Worm (Caenorhabditis elegans) whole organism, L3 larva: ENCODE data around the gene F55C10.4.

Source experiments
- R02D3.7 ChIP-seq: fragments of 150-350 bp; optimal IDR thresholded peaks from 2 replicates; lab custom pipeline; 2014; ENCODE audit warnings: missing biosample characterization, missing genetic modification characterization
- aly-2 ChIP-seq: fragments of 150-350 bp; optimal IDR thresholded peaks from 2 replicates; lab custom pipeline; 2014; ENCODE audit warnings: missing biosample characterization, missing genetic modification characterization
- ama-1 ChIP-seq: fragments of 150-350 bp; optimal IDR thresholded peaks from 2 replicates; lab custom pipeline; 2018
- ceh-16 ChIP-seq: sonication (generic microtip); optimal IDR thresholded peaks from 2 replicates; lab custom pipeline; 2017; ENCODE audit warnings: missing biosample characterization, missing genetic modification characterization
- ceh-28 ChIP-seq: fragments of 150-350 bp; optimal IDR thresholded peaks from 2 replicates; lab custom pipeline; 2014; ENCODE audit warnings: missing biosample characterization, missing genetic modification reagents, missing genetic modification characterization
- ceh-82 ChIP-seq: fragments of 150-350 bp; optimal IDR thresholded peaks from 2 replicates; lab custom pipeline; 2014; ENCODE audit warnings: missing biosample characterization, missing genetic modification characterization
- ceh-9 ChIP-seq: sonication (generic microtip); optimal IDR thresholded peaks from 2 replicates; lab custom pipeline; 2018; ENCODE audit warnings: missing biosample characterization, missing genetic modification characterization
- egl-27 ChIP-seq: sonication (generic microtip); optimal IDR thresholded peaks from 4 replicates; lab custom pipeline; 2017; ENCODE audit warnings: missing biosample characterization, missing genetic modification reagents, missing genetic modification characterization
- egl-5 ChIP-seq: fragments of 150-350 bp; optimal IDR thresholded peaks from 2 replicates; lab custom pipeline; 2017; ENCODE audit warnings: missing biosample characterization, missing genetic modification reagents, missing genetic modification characterization, inconsistent platforms
- elt-1 ChIP-seq: fragments of 150-350 bp; optimal IDR thresholded peaks from 2 replicates; lab custom pipeline; 2014; ENCODE audit warnings: missing biosample characterization, missing genetic modification characterization
- elt-2 ChIP-seq: sonication (generic microtip); optimal IDR thresholded peaks from 2 replicates; lab custom pipeline; 2016; ENCODE audit warnings: missing genetic modification reagents, mild to moderate bottlenecking, missing genetic modification characterization, missing compliant biosample characterization
- elt-3 ChIP-seq, 3 experiments: fragments of 150-350 bp in 1 of 3; sonication (generic microtip) in 2 of 3; optimal IDR thresholded peaks; 2 replicates in 2 of 3; 4 replicates in 1 of 3; lab custom pipeline; 2014 to 2017; ENCODE audit warnings: missing biosample characterization in 3 of 3, missing genetic modification characterization in 3 of 3
- fkh-10 ChIP-seq: sonication (generic microtip); optimal IDR thresholded peaks from 2 replicates; lab custom pipeline; 2017; ENCODE audit warnings: missing biosample characterization, missing genetic modification reagents, missing genetic modification characterization
- fos-1 ChIP-seq: fragments of 150-350 bp; optimal IDR thresholded peaks from 2 replicates; lab custom pipeline; 2014; ENCODE audit warnings: missing biosample characterization, missing genetic modification characterization
- jun-1 ChIP-seq: fragments of 150-350 bp; optimal IDR thresholded peaks from 2 replicates; lab custom pipeline; 2014; ENCODE audit warnings: missing biosample characterization, missing genetic modification reagents, missing genetic modification characterization
- mdl-1 ChIP-seq: fragments of 150-350 bp; optimal IDR thresholded peaks from 2 replicates; lab custom pipeline; 2014; ENCODE audit warnings: missing biosample characterization, missing genetic modification characterization
- mml-1 ChIP-seq: fragments of 150-350 bp; sonication (generic microtip); optimal IDR thresholded peaks from 3 replicates; lab custom pipeline; 2014; ENCODE audit warnings: missing biosample characterization, missing genetic modification characterization
- nfya-1 ChIP-seq: sonication (generic microtip); optimal IDR thresholded peaks from 2 replicates; lab custom pipeline; 2017; ENCODE audit warnings: missing genetic modification characterization, mild to moderate bottlenecking, missing compliant biosample characterization, antibody characterized with exemption, moderate library complexity; ENCODE audit not compliant: insufficient read depth
- nhr-11 ChIP-seq: fragments of 150-350 bp; optimal IDR thresholded peaks from 2 replicates; lab custom pipeline; 2014; ENCODE audit warnings: missing biosample characterization, missing genetic modification characterization
- nhr-12 ChIP-seq: fragments of 150-350 bp; optimal IDR thresholded peaks from 2 replicates; lab custom pipeline; 2014; ENCODE audit warnings: missing biosample characterization, missing genetic modification characterization
- nhr-23 ChIP-seq: fragments of 150-350 bp; optimal IDR thresholded peaks from 2 replicates; lab custom pipeline; 2014; ENCODE audit warnings: missing biosample characterization, missing genetic modification reagents, missing genetic modification characterization
- nhr-25 ChIP-seq: sonication (generic microtip); optimal IDR thresholded peaks from 2 replicates; lab custom pipeline; 2017; ENCODE audit warnings: missing biosample characterization, missing genetic modification characterization
- nhr-28 ChIP-seq: fragments of 150-350 bp; optimal IDR thresholded peaks from 2 replicates; lab custom pipeline; 2014; ENCODE audit warnings: missing biosample characterization, missing genetic modification characterization
- nhr-43 ChIP-seq: sonication (generic microtip); optimal IDR thresholded peaks from 2 replicates; lab custom pipeline; 2016; ENCODE audit warnings: mild to moderate bottlenecking, missing genetic modification characterization, missing compliant biosample characterization; ENCODE audit not compliant: poor library complexity, severe bottlenecking
- nhr-67 ChIP-seq: fragments of 150-350 bp; optimal IDR thresholded peaks from 2 replicates; lab custom pipeline; 2014; ENCODE audit warnings: missing biosample characterization, missing genetic modification characterization
- nhr-76 ChIP-seq: fragments of 150-350 bp; sonication (generic microtip); optimal IDR thresholded peaks from 5 replicates; lab custom pipeline; 2014; ENCODE audit warnings: missing biosample characterization, missing genetic modification characterization
- nhr-77 ChIP-seq: fragments of 150-350 bp; optimal IDR thresholded peaks from 2 replicates; lab custom pipeline; 2014; ENCODE audit warnings: missing biosample characterization, missing genetic modification characterization
- pha-4 ChIP-seq: fragments of 150-350 bp; optimal IDR thresholded peaks from 2 replicates; lab custom pipeline; 2014; ENCODE audit warnings: missing biosample characterization, missing genetic modification reagents, missing genetic modification characterization
- pqm-1 ChIP-seq: fragments of 150-350 bp; optimal IDR thresholded peaks from 2 replicates; lab custom pipeline; 2017; ENCODE audit warnings: missing biosample characterization, missing genetic modification characterization, inconsistent platforms
- sea-2 ChIP-seq: fragments of 150-350 bp; sonication (generic microtip); optimal IDR thresholded peaks from 4 replicates; lab custom pipeline; 2014; ENCODE audit warnings: missing biosample characterization, missing genetic modification reagents, missing genetic modification characterization
- snpc-4 ChIP-seq: fragments of 150-350 bp; optimal IDR thresholded peaks from 2 replicates; lab custom pipeline; 2014; ENCODE audit warnings: missing biosample characterization, missing genetic modification characterization
- tbx-2 ChIP-seq: sonication (generic microtip); optimal IDR thresholded peaks from 2 replicates; lab custom pipeline; 2016; ENCODE audit warnings: mild to moderate bottlenecking, missing genetic modification characterization, missing compliant biosample characterization
- unc-39 ChIP-seq: sonication (generic microtip); optimal IDR thresholded peaks from 4 replicates; lab custom pipeline; 2017; ENCODE audit warnings: missing biosample characterization, missing genetic modification characterization
- zag-1 ChIP-seq: fragments of 150-350 bp; optimal IDR thresholded peaks from 2 replicates; lab custom pipeline; 2014; ENCODE audit warnings: missing biosample characterization, missing genetic modification characterization
- ztf-11 ChIP-seq: fragments of 150-350 bp; optimal IDR thresholded peaks from 2 replicates; lab custom pipeline; 2014; ENCODE audit warnings: missing biosample characterization, missing genetic modification characterization
- ztf-4 ChIP-seq: fragments of 150-350 bp; optimal IDR thresholded peaks from 2 replicates; lab custom pipeline; 2014; ENCODE audit warnings: missing biosample characterization, missing genetic modification characterization

F55C10.4 gene

DNA sequence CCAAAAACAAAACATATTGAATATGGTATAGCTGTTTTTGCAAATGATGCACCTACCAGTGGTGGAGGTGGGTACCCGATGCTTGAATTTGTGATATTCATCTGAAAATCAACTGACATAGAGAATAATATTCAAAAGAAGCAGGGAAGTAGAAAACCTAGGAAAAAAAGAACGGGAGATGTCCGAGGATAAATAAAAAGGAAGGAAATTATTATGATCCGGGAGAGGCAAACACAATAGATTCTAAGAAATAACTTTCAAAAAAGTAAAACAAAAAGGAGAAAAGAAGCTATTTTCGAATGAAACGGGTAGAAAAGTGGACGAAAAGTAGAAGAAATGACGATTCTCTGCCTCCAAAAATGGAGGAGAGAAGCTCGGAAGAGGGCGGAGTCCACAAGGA lies 33.6 kb upstream of the F55C10.4 start, which contains the start of gene npr-25:
Gene npr-25 (minus strand): TSS at position 101 of the 400 bp plus-strand sequence.
- no peak for TF ChIP-seq elt-2 (tag; lab: Kevin White, UChicago)
- TF ChIP-seq nhr-25 = no peak
- no peak for TF ChIP-seq ztf-11 (tag; lab: Kevin White, UChicago)
- TF ChIP-seq ceh-82 (tag; lab: Kevin White, UChicago) = no peak
- TF ChIP-seq nhr-23 (tag; lab: Kevin White, UChicago) = no peak
- no peak for TF ChIP-seq nhr-43 (tag; lab: Kevin White, UChicago)
- TF ChIP-seq snpc-4 (tag; lab: Kevin White, UChicago) = no peak
- TF ChIP-seq ceh-16 (tag; lab: Kevin White, UChicago) = no peak
- TF ChIP-seq fos-1 = no peak
- no peak for TF ChIP-seq sea-2
- TF ChIP-seq unc-39 (tag; lab: Kevin White, UChicago) = no peak
- no peak for TF ChIP-seq nhr-28 (tag; lab: Kevin White, UChicago)
- TF ChIP-seq pqm-1 = no peak
- TF ChIP-seq, all 47 proteins: peak for 0

DNA sequence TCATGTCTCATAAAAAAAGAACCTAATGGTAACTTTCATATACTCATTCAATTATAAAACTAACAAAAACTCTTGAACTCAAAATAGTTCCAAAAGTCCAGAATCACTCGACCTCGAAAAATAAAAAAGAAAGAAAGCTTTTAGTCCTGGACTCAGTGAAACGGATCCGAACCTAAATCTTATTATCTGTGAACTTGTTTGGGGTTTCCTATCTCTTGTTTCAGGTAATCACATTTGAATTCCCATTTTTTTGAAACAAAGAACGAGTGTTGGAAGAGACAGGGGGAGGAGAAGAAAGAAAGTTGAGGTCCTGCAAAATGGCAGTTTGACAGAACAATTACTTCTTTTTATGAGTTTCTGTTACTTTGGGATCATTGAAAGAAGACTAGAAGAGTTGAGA lies 32.3 kb upstream of the F55C10.4 start:
- no peak for TF ChIP-seq nhr-77 (tag; lab: Kevin White, UChicago)
- TF ChIP-seq pha-4 (tag; lab: Kevin White, UChicago) = no peak
- no peak for TF ChIP-seq ceh-9
- TF ChIP-seq fkh-10 (GFP tag; lab: Kevin White, UChicago) = no peak
- TF ChIP-seq egl-5 (tag; lab: Kevin White, UChicago) = no peak
- no peak for TF ChIP-seq pqm-1

DNA sequence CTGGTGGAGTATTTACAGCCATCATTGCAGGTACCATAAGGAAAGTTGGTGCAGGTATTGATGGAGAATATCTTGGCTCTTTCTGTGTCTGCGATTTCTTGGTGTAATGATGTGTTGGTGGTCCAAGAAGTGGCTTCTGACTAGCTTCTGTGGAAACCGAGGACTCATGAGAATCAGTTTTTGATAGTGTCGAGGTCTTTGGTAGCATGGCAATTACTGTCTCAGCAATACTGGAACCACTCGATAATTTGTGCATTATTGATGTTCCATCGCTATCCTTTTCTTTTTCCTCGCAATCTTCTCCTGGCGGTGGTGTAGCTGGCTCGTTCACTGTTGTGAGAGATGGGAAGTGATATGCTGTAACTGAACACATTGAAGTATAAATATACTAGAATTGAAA lies 23.0 kb upstream of the F55C10.4 start:
- no peak for TF ChIP-seq ztf-4 (tag; lab: Kevin White, UChicago)
- no peak for TF ChIP-seq mml-1 (tag; lab: Kevin White, UChicago)
- no peak for TF ChIP-seq jun-1 (tag; lab: Kevin White, UChicago)
- TF ChIP-seq ceh-28 (tag; lab: Kevin White, UChicago) = no peak
- no peak for TF ChIP-seq nfya-1 (tag; lab: Kevin White, UChicago)
- no peak for TF ChIP-seq nhr-77 (tag; lab: Kevin White, UChicago)
- no peak for TF ChIP-seq nhr-43 (tag; lab: Kevin White, UChicago)
- no peak for TF ChIP-seq mdl-1
- no peak for TF ChIP-seq nhr-23 (tag; lab: Kevin White, UChicago)
- no peak for TF ChIP-seq ztf-11 (tag; lab: Kevin White, UChicago)
- TF ChIP-seq R02D3.7 (tag; lab: Kevin White, UChicago) = no peak
- no peak for TF ChIP-seq zag-1 (tag; lab: Kevin White, UChicago)
- no peak for TF ChIP-seq nhr-12 (tag; lab: Kevin White, UChicago)
- no peak for TF ChIP-seq nhr-11 (tag; lab: Kevin White, UChicago)
- no peak for TF ChIP-seq egl-27 (tag; lab: Kevin White, UChicago)
- TF ChIP-seq ceh-16 (tag; lab: Kevin White, UChicago) = no peak

DNA sequence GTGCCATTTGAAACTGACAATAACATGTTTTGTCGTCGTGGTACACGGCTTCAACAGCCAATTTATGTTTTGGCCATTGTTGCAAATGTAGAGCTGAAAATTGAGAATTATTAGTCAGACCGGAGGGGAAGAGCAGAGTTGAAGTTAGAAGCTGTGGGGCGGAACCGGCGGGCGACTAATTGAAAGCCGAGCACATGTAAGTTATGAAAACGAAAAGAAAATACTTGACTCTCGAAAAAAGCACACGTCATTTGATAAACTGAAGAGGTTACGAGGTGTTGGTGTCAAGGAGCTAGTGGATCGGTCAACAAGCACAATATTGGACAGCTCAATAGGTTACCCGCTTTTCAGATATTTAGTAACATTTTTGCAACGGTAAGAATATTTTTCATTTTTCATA lies 20.4 kb upstream of the F55C10.4 start, which contains the start of gene dop-5:
Gene dop-5 (minus strand): TSS at position 101 of the 400 bp plus-strand sequence.
- TF ChIP-seq nhr-67 (tag; lab: Kevin White, UChicago) (no peak), pha-4 (tag; lab: Kevin White, UChicago) (no peak), fos-1 (no peak), mdl-1 (no peak), sea-2 (no peak), tbx-2 (no peak), zag-1 (tag; lab: Kevin White, UChicago) (no peak), elt-3 (tag; optimal IDR thresholded peaks at IDR 0.05; lab: Kevin White, UChicago) (no peak), ama-1 (lab: Kevin White, UChicago) (no peak), nhr-25 (no peak), egl-5 (tag; lab: Kevin White, UChicago) (no peak), ceh-9 (no peak), mml-1 (tag; lab: Kevin White, UChicago) (no peak), ceh-28 (tag; lab: Kevin White, UChicago) (no peak), elt-1 (tag; lab: Kevin White, UChicago) (no peak), nhr-76 (tag; lab: Kevin White, UChicago) (no peak), nfya-1 (tag; lab: Kevin White, UChicago) (no peak), aly-2 (tag; lab: Kevin White, UChicago) (no peak), pqm-1 (no peak)
- TF ChIP-seq, all 47 proteins: peak for 0
